Fruit fly (Drosophila melanogaster) whole organism, embryonic: Measurements from ENCODE around the gene mRpS10.
A peak's percentile ranks its signal among the peaks of the same experiment; 100 is the strongest.

Experiments
- Atf6 ChIP-seq: fragments of 200-800 bp; sonication (Bioruptor generic); IDR thresholded peaks from 2 replicates; pipeline ENCODE4 v1.3.6; 2022; ENCODE audit warnings: missing biosample characterization, missing genetic modification characterization
- B-H1 ChIP-seq: fragments of 200-800 bp; sonication (Bioruptor generic); IDR thresholded peaks from 3 replicates; pipeline ENCODE4 v1.3.6; 2022; ENCODE audit warnings: missing biosample characterization, missing genetic modification characterization
- Bteb2 ChIP-seq: fragments of 200-800 bp; sonication (Bioruptor generic); optimal IDR thresholded peaks from 2 replicates; lab custom pipeline; 2016; ENCODE audit warnings: missing biosample characterization, missing genetic modification characterization
- CG11093 ChIP-seq: fragments of 200-800 bp; sonication (Bioruptor generic); IDR thresholded peaks from 3 replicates; pipeline ENCODE4 v1.3.6; 2022; ENCODE audit warnings: missing biosample characterization, missing genetic modification characterization
- CG11695 ChIP-seq: fragments of 200-800 bp; sonication (Bioruptor generic); IDR thresholded peaks from 3 replicates; pipeline ENCODE4 v1.3.6; 2022; ENCODE audit warnings: missing biosample characterization, missing genetic modification characterization
- CG12942 ChIP-seq: fragments of 200-800 bp; sonication (Bioruptor generic); optimal IDR thresholded peaks from 3 replicates; lab custom pipeline; 2016; ENCODE audit warnings: missing biosample characterization, missing genetic modification characterization
- CG13123 ChIP-seq: fragments of 200-800 bp; sonication (Bioruptor generic); optimal IDR thresholded peaks from 2 replicates; lab custom pipeline; 2016; ENCODE audit warnings: missing biosample characterization, missing genetic modification characterization
- CG14667 ChIP-seq: fragments of 200-800 bp; sonication (Bioruptor generic); IDR thresholded peaks from 2 replicates; pipeline ENCODE4 v1.3.6; 2022; ENCODE audit warnings: missing biosample characterization, missing genetic modification characterization
- CG15073 ChIP-seq: fragments of 200-800 bp; sonication (Bioruptor generic); optimal IDR thresholded peaks from 2 replicates; lab custom pipeline; 2016; ENCODE audit warnings: missing biosample characterization, missing genetic modification characterization
- CG17359 ChIP-seq: fragments of 200-800 bp; sonication (Bioruptor generic); optimal IDR thresholded peaks from 3 replicates; lab custom pipeline; 2018; ENCODE audit warnings: missing biosample characterization, mild to moderate bottlenecking, missing genetic modification characterization, moderate library complexity
- CG18011 ChIP-seq: fragments of 200-800 bp; sonication (Bioruptor generic); optimal IDR thresholded peaks from 2 replicates; lab custom pipeline; 2017; ENCODE audit warnings: missing biosample characterization, missing genetic modification characterization, mild to moderate bottlenecking, moderate library complexity, missing genotype
- CG2116 ChIP-seq: fragments of 200-800 bp; sonication (Bioruptor generic); optimal IDR thresholded peaks from 3 replicates; lab custom pipeline; 2018; ENCODE audit warnings: missing biosample characterization, mild to moderate bottlenecking, missing genetic modification characterization
- CG30403 ChIP-seq: fragments of 200-800 bp; sonication (Bioruptor generic); optimal IDR thresholded peaks from 3 replicates; lab custom pipeline; 2016; ENCODE audit warnings: missing biosample characterization, missing genetic modification characterization
- CG4328 ChIP-seq: fragments of 200-800 bp; sonication (Bioruptor generic); optimal IDR thresholded peaks from 3 replicates; lab custom pipeline; 2017; ENCODE audit warnings: missing biosample characterization, missing genetic modification reagents, missing genetic modification characterization
- CG4404 ChIP-seq: fragments of 200-800 bp; sonication (Bioruptor generic); IDR thresholded peaks from 2 replicates; pipeline ENCODE4 v1.3.6; 2022; ENCODE audit warnings: missing biosample characterization, missing genetic modification characterization
- CG4424 ChIP-seq: fragments of 200-800 bp; sonication (Bioruptor generic); optimal IDR thresholded peaks from 3 replicates; lab custom pipeline; 2016; ENCODE audit warnings: missing biosample characterization, missing genetic modification characterization
- CG4730 ChIP-seq: fragments of 200-800 bp; sonication (Bioruptor generic); IDR thresholded peaks from 2 replicates; pipeline ENCODE4 v1.3.6; 2022; ENCODE audit warnings: missing biosample characterization, missing genetic modification characterization
- CG4854 ChIP-seq: fragments of 200-800 bp; sonication (Bioruptor generic); optimal IDR thresholded peaks from 2 replicates; lab custom pipeline; 2016; ENCODE audit warnings: missing biosample characterization, missing genetic modification characterization, inconsistent platforms
- CG7928 ChIP-seq: fragments of 200-800 bp; sonication (Bioruptor generic); optimal IDR thresholded peaks from 2 replicates; lab custom pipeline; 2017; ENCODE audit warnings: missing biosample characterization, mild to moderate bottlenecking, missing genetic modification characterization
- CG8388 ChIP-seq: fragments of 200-800 bp; sonication (Bioruptor generic); optimal IDR thresholded peaks from 2 replicates; lab custom pipeline; 2019; ENCODE audit warnings: missing biosample characterization, mild to moderate bottlenecking, missing genetic modification characterization, moderate library complexity
- CG9817 ChIP-seq: fragments of 200-800 bp; sonication (Bioruptor generic); optimal IDR thresholded peaks from 2 replicates; lab custom pipeline; 2018; ENCODE audit warnings: missing biosample characterization, mild to moderate bottlenecking, missing genetic modification characterization, moderate library complexity
- D ChIP-seq, 2 experiments: fragments of 200-800 bp in 1 of 2; fragments of >200 bp in 1 of 2; sonication (Bioruptor generic) in 1 of 2; optimal IDR thresholded peaks; 2 replicates in 1 of 2; 3 replicates in 1 of 2; lab custom pipeline; 2017; ENCODE audit warnings: mild to moderate bottlenecking in 1 of 2, missing biosample characterization in 1 of 2, missing genetic modification characterization in 1 of 2, missing genetic modification reagents in 1 of 2
- Drgx ChIP-seq: fragments of 200-800 bp; sonication (Bioruptor generic); IDR thresholded peaks from 2 replicates; pipeline ENCODE4 v1.3.6; 2022; ENCODE audit warnings: missing biosample characterization, missing genetic modification characterization
- E2f1 ChIP-seq: fragments of 200-800 bp; sonication (Bioruptor generic); IDR thresholded peaks from 2 replicates; pipeline ENCODE4 v1.3.6; 2022; ENCODE audit warnings: missing biosample characterization, missing genetic modification characterization
- Fer2 ChIP-seq: fragments of 200-800 bp; sonication (Bioruptor generic); optimal IDR thresholded peaks from 2 replicates; lab custom pipeline; 2018; ENCODE audit warnings: missing biosample characterization, mild to moderate bottlenecking, missing genetic modification characterization, moderate library complexity
- Gug ChIP-seq: fragments of 200-800 bp; sonication (Bioruptor generic); IDR thresholded peaks from 4 replicates; pipeline ENCODE4 v1.3.6; 2022; ENCODE audit warnings: missing biosample characterization, missing genetic modification characterization
- Max ChIP-seq: fragments of 200-800 bp; sonication (Bioruptor generic); optimal IDR thresholded peaks from 2 replicates; lab custom pipeline; 2016; ENCODE audit warnings: missing biosample characterization, mild to moderate bottlenecking, missing genetic modification characterization
- NfI ChIP-seq: fragments of 200-800 bp; sonication (Bioruptor generic); optimal IDR thresholded peaks from 3 replicates; lab custom pipeline; 2018; ENCODE audit warnings: missing biosample characterization, mild to moderate bottlenecking, missing genetic modification characterization, moderate library complexity
- Ptx1 ChIP-seq: fragments of 200-800 bp; sonication (Bioruptor generic); IDR thresholded peaks from 2 replicates; pipeline ENCODE4 v1.3.6; 2022; ENCODE audit warnings: missing biosample characterization, missing genetic modification characterization
- Ssrp ChIP-seq: fragments of 200-800 bp; sonication (Bioruptor generic); optimal IDR thresholded peaks from 2 replicates; lab custom pipeline; 2018; ENCODE audit warnings: missing biosample characterization, mild to moderate bottlenecking, missing genetic modification characterization, moderate library complexity
- Xrp1 ChIP-seq: fragments of 200-800 bp; sonication (Bioruptor generic); IDR thresholded peaks from 2 replicates; pipeline ENCODE4 v1.3.6; 2022; ENCODE audit warnings: missing biosample characterization, missing genetic modification characterization
- amos ChIP-seq: fragments of 200-800 bp; sonication (Bioruptor generic); IDR thresholded peaks from 2 replicates; pipeline ENCODE4 v1.3.6; 2022; ENCODE audit warnings: missing biosample characterization, missing genetic modification characterization; ENCODE audit not compliant: partially characterized antibody
- br ChIP-seq: fragments of >200 bp; optimal IDR thresholded peaks from 2 replicates; lab custom pipeline; 2017
- chinmo ChIP-seq: fragments of 200-800 bp; sonication (Bioruptor generic); IDR thresholded peaks from 4 replicates; pipeline ENCODE4 v1.3.6; 2022; ENCODE audit warnings: missing biosample characterization, missing genetic modification characterization; ENCODE audit not compliant: partially characterized antibody
- klu ChIP-seq: fragments of 200-800 bp; sonication (Bioruptor generic); IDR thresholded peaks from 2 replicates; pipeline ENCODE4 v1.3.6; 2022; ENCODE audit warnings: missing biosample characterization, missing genetic modification characterization
- mirr ChIP-seq: fragments of 200-800 bp; sonication (Bioruptor generic); optimal IDR thresholded peaks from 3 replicates; lab custom pipeline; 2018; ENCODE audit warnings: missing biosample characterization, mild to moderate bottlenecking, missing genetic modification characterization
- org-1 ChIP-seq: fragments of 200-800 bp; sonication (Bioruptor generic); optimal IDR thresholded peaks from 2 replicates; lab custom pipeline; 2017; ENCODE audit warnings: missing biosample characterization, missing genetic modification characterization
- pan ChIP-seq, 4 experiments: fragments of >200 bp in 3 of 4; fragments of 200-800 bp in 1 of 4; sonication (Bioruptor generic) in 1 of 4; optimal IDR thresholded peaks in 3 of 4; IDR thresholded peaks in 1 of 4; 2 replicates each; pipeline versions ENCODE4 v1.3.6 to Lab custom; 2017 to 2022; ENCODE audit warnings: missing biosample characterization in 2 of 4, missing genetic modification characterization in 2 of 4, mixed read lengths in 1 of 4
- sc ChIP-seq, 3 experiments: fragments of >200 bp in 2 of 3; fragments of 200-800 bp in 1 of 3; sonication (Bioruptor generic) in 1 of 3; optimal IDR thresholded peaks; 2 replicates in 2 of 3; 3 replicates in 1 of 3; lab custom pipeline; 2017; ENCODE audit warnings: mild to moderate bottlenecking in 1 of 3, missing biosample characterization in 1 of 3, missing genetic modification characterization in 1 of 3, missing genetic modification reagents in 1 of 3
- schlank ChIP-seq: fragments of 200-800 bp; sonication (Bioruptor generic); optimal IDR thresholded peaks from 2 replicates; lab custom pipeline; 2018; ENCODE audit warnings: missing biosample characterization, mild to moderate bottlenecking, missing genetic modification characterization
- scrt ChIP-seq: fragments of 200-800 bp; sonication (Bioruptor generic); optimal IDR thresholded peaks from 2 replicates; lab custom pipeline; 2018; ENCODE audit warnings: missing biosample characterization, mild to moderate bottlenecking, missing genetic modification characterization, moderate library complexity
- sd ChIP-seq: fragments of 200-800 bp; sonication (Bioruptor generic); optimal IDR thresholded peaks from 3 replicates; lab custom pipeline; 2018; ENCODE audit warnings: missing biosample characterization, mild to moderate bottlenecking, missing genetic modification characterization, moderate library complexity
- sens ChIP-seq: fragments of 200-800 bp; sonication (Bioruptor generic); peaks from one replicate; lab custom pipeline; 2016; ENCODE audit warnings: missing biosample characterization, missing genetic modification characterization
- seq ChIP-seq: fragments of 200-800 bp; sonication (Bioruptor generic); IDR thresholded peaks from 2 replicates; pipeline ENCODE4 v1.3.6; 2022; ENCODE audit warnings: missing biosample characterization, missing genetic modification characterization
- sisA ChIP-seq: fragments of 200-800 bp; sonication (Bioruptor generic); IDR thresholded peaks from 2 replicates; pipeline ENCODE4 v1.3.6; 2022; ENCODE audit warnings: missing biosample characterization, missing genetic modification characterization
- slbo ChIP-seq: fragments of 200-800 bp; sonication (Bioruptor generic); IDR thresholded peaks from 2 replicates; pipeline ENCODE4 v1.3.6; 2022; ENCODE audit warnings: missing biosample characterization, missing genetic modification characterization
- sob ChIP-seq: fragments of 200-800 bp; sonication (Bioruptor generic); IDR thresholded peaks from 2 replicates; pipeline ENCODE4 v1.3.6; 2022; ENCODE audit warnings: missing biosample characterization, missing genetic modification characterization
- sr ChIP-seq: fragments of 200-800 bp; sonication (Bioruptor generic); IDR thresholded peaks from 3 replicates; pipeline ENCODE4 v1.3.6; 2022; ENCODE audit warnings: missing biosample characterization, missing genetic modification characterization
- toy ChIP-seq: fragments of 200-800 bp; sonication (Bioruptor generic); IDR thresholded peaks from 2 replicates; pipeline ENCODE4 v1.3.6; 2022; ENCODE audit warnings: missing biosample characterization, missing genetic modification characterization
- yki ChIP-seq: fragments of >200 bp; optimal IDR thresholded peaks from 3 replicates; lab custom pipeline; 2018

Gene mRpS10

DNA sequence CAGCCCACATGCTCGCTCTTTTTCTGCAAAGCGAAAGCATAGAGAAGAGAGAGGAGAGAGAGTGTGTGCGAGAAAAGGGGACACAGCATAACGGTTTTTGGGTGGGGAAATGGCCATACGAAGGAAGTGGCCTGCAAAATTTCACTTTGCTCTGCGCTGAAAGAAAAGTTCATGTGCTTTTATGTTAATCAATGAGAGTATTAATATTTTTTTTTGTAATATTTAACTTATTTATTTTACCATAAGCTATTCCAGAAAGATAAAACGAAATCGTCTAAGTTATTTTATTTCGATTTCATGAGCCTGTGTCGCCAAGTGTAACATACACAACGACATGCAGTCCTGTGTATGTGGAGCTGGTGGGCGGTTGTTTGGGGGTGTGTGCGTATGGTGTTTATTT is 21.0 kb downstream of the mRpS10 start (continued):
- TF ChIP-seq mirr (GFP tag; lab: Kevin White, UChicago) (no peak), CG7928 (GFP tag; lab: Kevin White, UChicago) (no peak), sd (tag; lab: Kevin White, UChicago) (no peak), Drgx (peak; percentile 71), CG14667 (GFP tag; lab: Robert Waterston, UW) (0 out of 2 replicates have a peak, but pooled peaks have one; percentile 20), CG15073 (GFP tag; lab: Kevin White, UChicago) (no peak), org-1 (GFP tag; lab: Kevin White, UChicago) (peak; percentile 62), Bteb2 (peak; percentile 9), CG11695 (GFP tag; lab: Robert Waterston, UW) (peak; percentile 74), CG30403 (GFP tag; lab: Kevin White, UChicago) (no peak), CG4404 (GFP tag; lab: Robert Waterston, UW) (peak; percentile 52), CG4730 (peak; percentile 62), sr (GFP tag; lab: Robert Waterston, UW) (0 out of 3 replicates have a peak, but pooled peaks have one; percentile 15), Ptx1 (GFP tag; lab: Robert Waterston, UW) (peak; percentile 76), E2f1 (GFP tag; lab: Robert Waterston, UW) (peak; percentile 76), CG9817 (peak; percentile 69), CG2116 (GFP tag; lab: Kevin White, UChicago) (peak; percentile 25), sens (GFP tag; lab: Kevin White, UChicago) (peak; percentile 76), NfI (GFP tag; lab: Kevin White, UChicago) (peak; percentile 74), Atf6 (GFP tag; lab: Robert Waterston, UW) (peak; percentile 86), schlank (tag; lab: Kevin White, UChicago) (peak; percentile 56), CG13123 (GFP tag; lab: Kevin White, UChicago) (no peak), sc (optimal IDR thresholded peaks at IDR 0.05; lab: Kevin White, UChicago) (no peak), sc (GFP tag; optimal IDR thresholded peaks at IDR 0.05; lab: Kevin White, UChicago) (no peak), CG4424 (GFP tag; lab: Kevin White, UChicago) (peak; percentile 24), Ssrp (tag; lab: Kevin White, UChicago) (peak; percentile 5), B-H1 (peak; percentile 57; the same call in 2 of the 3 replicates), CG12942 (GFP tag; lab: Kevin White, UChicago) (peak; percentile 11), Xrp1 (GFP tag; lab: Robert Waterston, UW) (peak; percentile 81), seq (peak; percentile 74), klu (peak; percentile 59; the same call in 1 of the 2 replicates), CG11093 (peak; percentile 63; the same call in 2 of the 3 replicates), toy (GFP tag; lab: Robert Waterston, UW) (0 out of 2 replicates have a peak, but pooled peaks have one; percentile 28), CG8388 (peak; percentile 54), Max (GFP tag; lab: Kevin White, UChicago) (no peak), CG4854 (GFP tag; lab: Kevin White, UChicago) (no peak), sisA (GFP tag; lab: Robert Waterston, UW) (peak; percentile 63), CG17359 (tag; lab: Kevin White, UChicago) (peak; percentile 69), pan (optimal IDR thresholded peaks at IDR 0.05; lab: Kevin White, UChicago) (no peak), pan (GFP tag; optimal IDR thresholded peaks at IDR 0.05 in 1 of 2, IDR thresholded peaks at IDR 0.05 in 1 of 2) (peak in 1 of 2 experiments; percentile 75), chinmo (GFP tag; lab: Robert Waterston, UW) (0 out of 4 replicates have a peak, but pooled peaks have one; percentile 18), Fer2 (tag; lab: Kevin White, UChicago) (peak; percentile 29), sob (peak; percentile 79), scrt (GFP tag; lab: Kevin White, UChicago) (no peak), amos (GFP tag; lab: Robert Waterston, UW) (no peak), CG4328 (GFP tag; lab: Kevin White, UChicago) (peak; percentile 25), D (optimal IDR thresholded peaks at IDR 0.05; lab: Kevin White, UChicago) (no peak), D (GFP tag; optimal IDR thresholded peaks at IDR 0.05; lab: Kevin White, UChicago) (peak; percentile 35), slbo (peak; percentile 85), yki (lab: Kevin White, UChicago) (no peak), Gug (GFP tag; lab: Robert Waterston, UW) (peak; percentile 67), CG18011 (peak; percentile 10), br (lab: Kevin White, UChicago) (no peak)
